Worm (Caenorhabditis elegans): Measurements from ENCODE around the gene C50E3.12.

The C50E3.12 gene

ce11 chrV:7649963-7650362 is 28.1 kb upstream of the C50E3.12 start:
- TF ChIP-seq nfya-1 (tag; optimal IDR thresholded peaks at IDR 0.05) (no peak), ref-2 (tag; optimal IDR thresholded peaks at IDR 0.05) (no peak), T23F11.4 (GFP tag; optimal IDR thresholded peaks at IDR 0.05) (no peak), ceh-2 (tag; optimal IDR thresholded peaks at IDR 0.05) (no peak), ceh-22 (tag; optimal IDR thresholded peaks at IDR 0.05) (no peak), ceh-30 (tag; optimal IDR thresholded peaks at IDR 0.05) (no peak), tbx-7 (tag; optimal IDR thresholded peaks at IDR 0.05) (no peak), ceh-19 (GFP tag; optimal IDR thresholded peaks at IDR 0.05) (no peak), hlh-8 (tag; optimal IDR thresholded peaks at IDR 0.05) (no peak), sox-2 (GFP tag; IDR thresholded peaks at IDR 0.05) (no peak), rnt-1 (tag; optimal IDR thresholded peaks at IDR 0.05) (no peak), F13H6.1 (tag; optimal IDR thresholded peaks at IDR 0.05) (no peak), tbx-2 (tag; optimal IDR thresholded peaks at IDR 0.05) (no peak), pqm-1 (tag; optimal IDR thresholded peaks at IDR 0.05) (no peak), nhr-11 (tag; optimal IDR thresholded peaks at IDR 0.05) (no peak), pros-1 (tag; optimal IDR thresholded peaks at IDR 0.05) (no peak)

ce11 chrV:7647147-7647546 is 25.3 kb upstream of the C50E3.12 start:
- TF ChIP-seq ref-2 (tag; optimal IDR thresholded peaks at IDR 0.05): no peak
- TF ChIP-seq sdc-2 (tag; optimal IDR thresholded peaks at IDR 0.05): peak; percentile 95

DNA sequence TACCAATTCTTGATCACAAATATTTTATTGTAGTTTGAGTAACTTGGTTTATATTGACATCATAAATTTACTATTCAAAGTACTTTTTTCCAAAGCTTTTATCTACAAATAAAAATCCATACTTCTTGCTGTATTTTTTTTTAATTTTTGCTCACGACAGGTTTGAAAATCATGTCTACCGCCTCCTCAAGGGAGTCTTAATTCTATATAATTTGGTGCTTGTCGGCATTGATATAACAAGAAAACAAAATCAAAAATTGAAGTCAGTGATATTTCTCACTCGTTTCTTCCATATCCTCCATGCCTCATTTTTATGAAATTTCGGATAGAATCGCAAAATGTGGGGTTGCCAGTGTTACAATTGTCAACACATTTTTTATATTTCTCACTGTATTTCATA is 23.6 kb upstream of the C50E3.12 start, which contains the start of gene str-47:
str-47 (plus strand) TSS at position 301 of the 400 bp plus-strand sequence.
- TF ChIP-seq hlh-15 (tag; optimal IDR thresholded peaks at IDR 0.05): no peak
- TF ChIP-seq pros-1 (tag; optimal IDR thresholded peaks at IDR 0.05): no peak
- no peak for TF ChIP-seq ceh-22 (tag; optimal IDR thresholded peaks at IDR 0.05)

DNA sequence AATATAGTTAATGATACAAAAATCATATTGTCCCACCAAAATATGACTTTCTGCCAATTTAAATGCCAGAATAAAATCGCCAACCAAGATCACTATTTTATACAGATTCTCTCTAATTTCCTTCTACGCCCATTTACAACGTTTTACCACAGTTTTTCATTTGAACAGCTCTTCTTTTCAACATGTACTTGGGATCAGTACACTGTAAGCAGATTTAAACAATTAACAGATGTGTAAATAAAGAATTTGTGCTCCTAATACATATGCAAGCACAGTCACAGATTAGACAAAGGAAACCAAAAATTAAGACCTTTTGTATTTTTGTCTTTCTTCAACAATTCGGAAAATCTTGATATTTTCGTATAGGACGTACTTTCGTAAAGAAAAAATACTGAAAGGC is 21.6 kb upstream of the C50E3.12 start, which contains the start of gene F07C4.11:
F07C4.11 (minus strand) TSS at position 101 of the 400 bp plus-strand sequence.
- no peak for TF ChIP-seq dve-1 (tag; optimal IDR thresholded peaks at IDR 0.05)
- TF ChIP-seq unc-3 (GFP tag; conservative IDR thresholded peaks at IDR 0.05): no peak
- TF ChIP-seq unc-3 (tag; optimal IDR thresholded peaks at IDR 0.05): no peak
- TF ChIP-seq fkh-10 (GFP tag; optimal IDR thresholded peaks at IDR 0.05): no peak
- TF ChIP-seq pha-2 (tag; optimal IDR thresholded peaks at IDR 0.05): no peak
- no peak for TF ChIP-seq pros-1 (tag; optimal IDR thresholded peaks at IDR 0.05)
- TF ChIP-seq pqm-1 (tag; optimal IDR thresholded peaks at IDR 0.05): no peak
- TF ChIP-seq pha-4 (tag; optimal IDR thresholded peaks at IDR 0.05): no peak
- no peak for TF ChIP-seq hlh-13 (GFP tag; optimal IDR thresholded peaks at IDR 0.05)
- TF ChIP-seq nfya-1 (tag; optimal IDR thresholded peaks at IDR 0.05): no peak
- no peak for TF ChIP-seq pag-3 (tag; optimal IDR thresholded peaks at IDR 0.05; ENCODE audit: borderline replicate concordance)
- TF ChIP-seq tbx-2 (tag; optimal IDR thresholded peaks at IDR 0.05): no peak
- no peak for TF ChIP-seq ceh-24 (tag; optimal IDR thresholded peaks at IDR 0.05)
- TF ChIP-seq pat-9 (tag; optimal IDR thresholded peaks at IDR 0.05): no peak
- no peak for TF ChIP-seq ahr-1 (tag; optimal IDR thresholded peaks at IDR 0.05)
- TF ChIP-seq lim-6 (tag; optimal IDR thresholded peaks at IDR 0.05): no peak
- no peak for TF ChIP-seq zip-5 (tag; optimal IDR thresholded peaks at IDR 0.05)
- no peak for TF ChIP-seq C08G9.2 (tag; optimal IDR thresholded peaks at IDR 0.05)
- TF ChIP-seq unc-55 (GFP tag; optimal IDR thresholded peaks at IDR 0.05): no peak
- TF ChIP-seq fax-1 (tag; optimal IDR thresholded peaks at IDR 0.05): no peak

DNA sequence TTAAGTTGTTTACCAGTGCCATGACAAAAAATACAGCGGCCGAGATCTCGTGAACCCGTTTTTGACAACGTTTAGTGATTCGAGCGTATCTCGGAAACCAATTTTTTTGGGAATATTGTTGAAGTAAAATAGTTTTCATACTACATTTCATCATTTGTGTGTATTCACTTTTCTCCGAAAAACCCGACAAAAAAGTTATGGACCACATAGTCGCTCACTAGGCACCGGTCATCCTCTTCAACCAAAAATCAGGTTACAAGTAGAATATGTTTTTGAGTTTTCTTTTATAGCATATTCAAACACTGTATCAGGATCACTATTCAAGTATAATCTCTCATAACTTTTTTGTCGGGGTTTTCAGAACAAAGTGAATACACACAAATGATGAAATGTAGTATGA is 19.9 kb upstream of the C50E3.12 start:
- TF ChIP-seq pat-9 (tag; optimal IDR thresholded peaks at IDR 0.05) (no peak), hlh-6 (tag; optimal IDR thresholded peaks at IDR 0.05) (no peak), ahr-1 (tag; optimal IDR thresholded peaks at IDR 0.05) (no peak), ceh-30 (tag; optimal IDR thresholded peaks at IDR 0.05) (no peak), pha-4 (tag; optimal IDR thresholded peaks at IDR 0.05) (no peak), fkh-6 (tag; optimal IDR thresholded peaks at IDR 0.05) (no peak), zip-5 (tag; optimal IDR thresholded peaks at IDR 0.05) (no peak), madf-2 (tag; optimal IDR thresholded peaks at IDR 0.05) (no peak), ceh-18 (tag; optimal IDR thresholded peaks at IDR 0.05) (no peak), ceh-24 (tag; optimal IDR thresholded peaks at IDR 0.05) (no peak), eyg-1 (tag; optimal IDR thresholded peaks at IDR 0.05) (no peak), nhr-11 (tag; optimal IDR thresholded peaks at IDR 0.05) (no peak), lim-6 (tag; optimal IDR thresholded peaks at IDR 0.05) (no peak), ceh-45 (GFP tag; IDR thresholded peaks at IDR 0.05) (no peak)

All from whole organism, late embryonic.